Fruit fly (Drosophila melanogaster) whole organism, wandering third instar larva: ENCODE measurements around the gene CG44437.
A peak's percentile ranks its signal among the peaks of the same experiment; 100 is the strongest.

ENCODE experiments used
- Abd-B ChIP-seq: fragments of >200 bp; optimal IDR thresholded peaks from 2 replicates; lab custom pipeline; 2017; ENCODE audit warnings: missing biosample characterization, missing genetic modification characterization
- CG32264 ChIP-seq: fragments of 200-800 bp; sonication (Bioruptor generic); optimal IDR thresholded peaks from 2 replicates; lab custom pipeline; 2016; ENCODE audit warnings: missing biosample characterization, missing genetic modification characterization
- CG9705 ChIP-seq: fragments of 200-800 bp; sonication (Bioruptor generic); optimal IDR thresholded peaks from 2 replicates; lab custom pipeline; 2018; ENCODE audit warnings: missing biosample characterization, mild to moderate bottlenecking, missing genetic modification characterization
- CrebA ChIP-seq: fragments of 200-800 bp; sonication (Bioruptor generic); optimal IDR thresholded peaks from 2 replicates; lab custom pipeline; 2016; ENCODE audit warnings: missing biosample characterization, mild to moderate bottlenecking, missing genetic modification characterization, borderline replicate concordance
- Dfd ChIP-seq: fragments of >200 bp; optimal IDR thresholded peaks from 2 replicates; lab custom pipeline; 2017; ENCODE audit warnings: missing biosample characterization, missing genetic modification characterization
- Dif ChIP-seq: fragments of 200-275, 200-300 bp; sonication (Bioruptor generic); optimal IDR thresholded peaks from 2 replicates; lab custom pipeline; 2018; ENCODE audit warnings: missing biosample characterization, missing genetic modification characterization; ENCODE audit not compliant: partially characterized antibody
- GATAd ChIP-seq: sonication (Bioruptor generic); optimal IDR thresholded peaks from 2 replicates; lab custom pipeline; 2016; ENCODE audit warnings: missing biosample characterization, missing genetic modification characterization
- HLH106 ChIP-seq: fragments of 200-800 bp; optimal IDR thresholded peaks from 3 replicates; lab custom pipeline; 2019; ENCODE audit warnings: missing biosample characterization, mild to moderate bottlenecking, missing genetic modification characterization, moderate library complexity
- Hnf4 ChIP-seq: fragments of 200-800 bp; sonication (Bioruptor generic); optimal IDR thresholded peaks from 2 replicates; lab custom pipeline; 2016; ENCODE audit warnings: missing biosample characterization, mild to moderate bottlenecking, missing genetic modification characterization
- Hr78 ChIP-seq: fragments of >200 bp; optimal IDR thresholded peaks from 2 replicates; lab custom pipeline; 2017; ENCODE audit warnings: missing biosample characterization, missing genetic modification characterization
- Hr83 ChIP-seq: fragments of 200-300 bp; sonication (Bioruptor generic); optimal IDR thresholded peaks from 2 replicates; lab custom pipeline; 2016; ENCODE audit warnings: missing biosample characterization, mild to moderate bottlenecking, missing genetic modification characterization, moderate library complexity; ENCODE audit not compliant: poor library complexity, severe bottlenecking
- Jra ChIP-seq: sonication (Bioruptor generic); optimal IDR thresholded peaks from 2 replicates; lab custom pipeline; 2016; ENCODE audit warnings: missing biosample characterization, missing genetic modification characterization
- Mio ChIP-seq: sonication (Bioruptor generic); optimal IDR thresholded peaks from 2 replicates; lab custom pipeline; 2016; ENCODE audit warnings: missing biosample characterization, missing genetic modification characterization
- Myc ChIP-seq: fragments of >200 bp; optimal IDR thresholded peaks from 2 replicates; lab custom pipeline; 2017
- N ChIP-seq: fragments of >200 bp; optimal IDR thresholded peaks from 2 replicates; lab custom pipeline; 2018; ENCODE audit warnings: missing biosample characterization, missing external identifiers, missing genetic modification characterization
- OdsH ChIP-seq: fragments of 200-800 bp; sonication (Bioruptor generic); optimal IDR thresholded peaks from 2 replicates; lab custom pipeline; 2016; ENCODE audit warnings: missing biosample characterization, mild to moderate bottlenecking, missing genetic modification characterization
- Rel ChIP-seq, 2 experiments: fragments of 200-800 bp; sonication (Bioruptor generic) in 1 of 2; optimal IDR thresholded peaks; 2 replicates in 1 of 2; 3 replicates in 1 of 2; lab custom pipeline; 2016 to 2019; ENCODE audit warnings: mild to moderate bottlenecking in 2 of 2, missing biosample characterization in 2 of 2, missing genetic modification characterization in 2 of 2, moderate library complexity in 1 of 2
- Sp1 ChIP-seq: fragments of 200-800 bp; sonication (Bioruptor generic); optimal IDR thresholded peaks from 3 replicates; lab custom pipeline; 2019; ENCODE audit warnings: missing biosample characterization, mild to moderate bottlenecking, missing genetic modification characterization, moderate library complexity
- Vsx2 ChIP-seq: fragments of 200-300, 225-300 bp; sonication (Bioruptor generic); optimal IDR thresholded peaks from 2 replicates; lab custom pipeline; 2018; ENCODE audit warnings: missing biosample characterization, missing genetic modification characterization; ENCODE audit not compliant: partially characterized antibody
- br ChIP-seq: fragments of 200-800 bp; sonication (Bioruptor generic); optimal IDR thresholded peaks from 2 replicates; lab custom pipeline; 2016; ENCODE audit warnings: missing biosample characterization, missing genetic modification characterization
- brk ChIP-seq: fragments of 200-800 bp; sonication (Bioruptor generic); optimal IDR thresholded peaks from 2 replicates; lab custom pipeline; 2016; ENCODE audit warnings: missing biosample characterization, mild to moderate bottlenecking, missing genetic modification characterization
- dl ChIP-seq, 2 experiments: fragments of 175-275, 200-275 bp in 1 of 2; fragments of 200-275 bp in 1 of 2; sonication (Bioruptor generic); optimal IDR thresholded peaks; lab custom pipeline; 2018; ENCODE audit warnings: mild to moderate bottlenecking in 2 of 2, missing biosample characterization in 2 of 2, missing genetic modification characterization in 2 of 2, moderate library complexity in 2 of 2; ENCODE audit not compliant: partially characterized antibody in 2 of 2, insufficient read depth in 1 of 2
- dmrt93B ChIP-seq: fragments of 200-800 bp; sonication (Bioruptor generic); optimal IDR thresholded peaks from 2 replicates; lab custom pipeline; 2018; ENCODE audit warnings: missing biosample characterization, mild to moderate bottlenecking, missing genetic modification characterization
- dsf ChIP-seq: sonication (Bioruptor generic); optimal IDR thresholded peaks from 2 replicates; lab custom pipeline; 2016; ENCODE audit warnings: missing biosample characterization, missing genetic modification characterization, borderline replicate concordance
- ey ChIP-seq: fragments of 200-800 bp; sonication (Bioruptor generic); optimal IDR thresholded peaks from 2 replicates; lab custom pipeline; 2016; ENCODE audit warnings: missing biosample characterization, missing genetic modification characterization
- foxo ChIP-seq, 2 experiments: fragments of 200-800 bp; sonication (Bioruptor generic); optimal IDR thresholded peaks; 2 replicates in 1 of 2; 3 replicates in 1 of 2; lab custom pipeline; 2016 to 2017; ENCODE audit warnings: missing biosample characterization in 2 of 2, missing genetic modification characterization in 2 of 2
- fru ChIP-seq: fragments of 200-800 bp; sonication (Bioruptor generic); optimal IDR thresholded peaks from 3 replicates; lab custom pipeline; 2016; ENCODE audit warnings: missing biosample characterization, mild to moderate bottlenecking, missing genetic modification characterization
- h ChIP-seq: fragments of 200-800 bp; sonication (Bioruptor generic); optimal IDR thresholded peaks from 3 replicates; lab custom pipeline; 2016; ENCODE audit warnings: missing biosample characterization, mild to moderate bottlenecking, missing genetic modification characterization
- jim ChIP-seq: fragments of 175-275, 200-325 bp; sonication (Bioruptor generic); optimal IDR thresholded peaks from 2 replicates; lab custom pipeline; 2016; ENCODE audit warnings: missing biosample characterization, mild to moderate bottlenecking, missing genetic modification characterization
- lola ChIP-seq: fragments of >200 bp; optimal IDR thresholded peaks from 2 replicates; lab custom pipeline; 2017; ENCODE audit warnings: missing biosample characterization, missing genetic modification characterization
- pan ChIP-seq: fragments of >200 bp; optimal IDR thresholded peaks from 2 replicates; lab custom pipeline; 2017
- psq ChIP-seq: fragments of 200-800 bp; sonication (Bioruptor generic); optimal IDR thresholded peaks from 3 replicates; lab custom pipeline; 2017; ENCODE audit warnings: missing biosample characterization, mild to moderate bottlenecking, missing genetic modification characterization, moderate library complexity
- rgr ChIP-seq: fragments of 200-800 bp; sonication (Bioruptor generic); optimal IDR thresholded peaks from 3 replicates; lab custom pipeline; 2016; ENCODE audit warnings: missing biosample characterization, mild to moderate bottlenecking, missing genetic modification characterization
- sage ChIP-seq: fragments of 200-800 bp; sonication (Bioruptor generic); optimal IDR thresholded peaks from 2 replicates; lab custom pipeline; 2016; ENCODE audit warnings: missing biosample characterization, mild to moderate bottlenecking, missing genetic modification characterization
- sv ChIP-seq: fragments of 200-800 bp; sonication (Bioruptor generic); optimal IDR thresholded peaks from 3 replicates; lab custom pipeline; 2016; ENCODE audit warnings: missing biosample characterization, missing genetic modification characterization
- tai ChIP-seq: sonication (Bioruptor generic); optimal IDR thresholded peaks from 2 replicates; lab custom pipeline; 2016; ENCODE audit warnings: missing biosample characterization, missing genetic modification characterization
- usp ChIP-seq: fragments of >200 bp; optimal IDR thresholded peaks from 2 replicates; lab custom pipeline; 2017; ENCODE audit warnings: missing biosample characterization, missing genetic modification characterization
- woc ChIP-seq: sonication (Bioruptor generic); optimal IDR thresholded peaks from 2 replicates; lab custom pipeline; 2016; ENCODE audit warnings: missing biosample characterization, mild to moderate bottlenecking, missing genetic modification characterization

The CG44437 gene

DNA sequence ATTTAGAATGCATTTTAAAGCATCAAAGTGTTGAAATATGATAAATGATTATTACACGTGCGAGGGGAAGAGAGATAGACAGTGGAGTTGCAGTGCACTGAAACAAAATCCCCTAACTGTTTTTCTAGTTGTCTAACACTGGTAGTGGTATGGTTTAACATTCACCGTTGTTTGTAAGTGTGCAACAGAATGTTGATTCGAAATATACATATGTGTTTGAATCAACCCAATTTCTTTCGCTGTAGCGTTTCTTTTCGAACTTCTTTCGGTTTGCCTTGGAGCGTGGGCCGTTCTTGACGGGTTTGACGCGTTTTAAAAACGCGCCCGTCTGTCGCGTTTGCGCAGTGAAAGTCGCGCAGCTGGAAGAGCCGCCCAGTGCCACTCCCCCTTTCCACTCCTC, 19.2 kb upstream of the CG44437 start:
- TF ChIP-seq Myc (no peak), Jra (GFP tag; lab: Kevin White, UChicago) (no peak), Dif (GFP tag; lab: Kevin White, UChicago) (no peak), woc (GFP tag; lab: Kevin White, UChicago) (peak; percentile 22), Hnf4 (peak; percentile 14), usp (GFP tag; lab: Kevin White, UChicago) (no peak), Rel (GFP tag; optimal IDR thresholded peaks at IDR 0.05; lab: Kevin White, UChicago) (no peak), Rel (tag; optimal IDR thresholded peaks at IDR 0.05; lab: Kevin White, UChicago) (no peak), jim (GFP tag; lab: Kevin White, UChicago) (no peak), foxo (GFP tag; optimal IDR thresholded peaks at IDR 0.05; lab: Kevin White, UChicago) (peak in 1 of 2 experiments; percentile 41), CG9705 (no peak), Abd-B (GFP tag; lab: Kevin White, UChicago) (no peak), dsf (GFP tag; lab: Kevin White, UChicago) (no peak), Sp1 (GFP tag; lab: Kevin White, UChicago) (peak; percentile 1), dmrt93B (GFP tag; lab: Kevin White, UChicago) (no peak), Vsx2 (GFP tag; lab: Kevin White, UChicago) (no peak), h (GFP tag; lab: Kevin White, UChicago) (peak; percentile 53), brk (GFP tag; lab: Kevin White, UChicago) (no peak), br (GFP tag; lab: Kevin White, UChicago) (no peak), psq (GFP tag; lab: Kevin White, UChicago) (peak; percentile 26), Hr83 (no peak), N (GFP tag; lab: Kevin White, UChicago) (no peak), fru (GFP tag; lab: Kevin White, UChicago) (peak; percentile 59), pan (lab: Kevin White, UChicago) (no peak), ey (peak; percentile 39), tai (GFP tag; lab: Kevin White, UChicago) (no peak), sv (GFP tag; lab: Kevin White, UChicago) (no peak), sage (no peak), CG32264 (no peak), Hr78 (GFP tag; lab: Kevin White, UChicago) (no peak), Mio (no peak), Dfd (GFP tag; lab: Kevin White, UChicago) (no peak), lola (GFP tag; lab: Kevin White, UChicago) (no peak), rgr (GFP tag; lab: Kevin White, UChicago) (peak; percentile 20), OdsH (no peak), CrebA (GFP tag; lab: Kevin White, UChicago) (no peak), dl (GFP tag; optimal IDR thresholded peaks at IDR 0.05; lab: Kevin White, UChicago; ENCODE audit: insufficient read depth in 1 of 2, partially characterized antibody in 2 of 2) (no peak), GATAd (no peak), HLH106 (tag; lab: Kevin White, UChicago) (peak; percentile 36)

DNA sequence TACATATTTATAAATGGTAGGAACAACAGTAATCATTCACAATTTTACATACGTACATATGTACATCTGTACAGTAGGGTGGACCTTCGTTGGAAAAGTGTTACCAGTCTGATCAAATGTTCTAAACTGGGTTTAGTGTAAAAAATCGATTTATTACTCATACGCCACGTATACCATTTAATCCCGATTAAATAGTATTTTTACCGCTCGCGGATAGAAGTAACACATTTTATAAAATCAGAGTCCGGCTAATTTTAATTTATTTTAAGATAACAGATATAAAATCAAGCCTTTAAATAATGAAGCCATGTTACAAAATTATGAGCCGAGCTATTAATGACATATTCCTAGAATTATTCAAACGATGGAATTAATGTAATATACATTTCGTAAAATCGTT, 18.4 kb upstream of the CG44437 start:
- peak in 1 of 2 experiments; percentile 9 for TF ChIP-seq foxo (GFP tag; optimal IDR thresholded peaks at IDR 0.05; lab: Kevin White, UChicago)
- TF ChIP-seq usp (GFP tag; lab: Kevin White, UChicago): no peak
- TF ChIP-seq Dfd (GFP tag; lab: Kevin White, UChicago): no peak
- TF ChIP-seq rgr (GFP tag; lab: Kevin White, UChicago): no peak
- TF ChIP-seq ey: no peak
- no peak for TF ChIP-seq dl (GFP tag; optimal IDR thresholded peaks at IDR 0.05; lab: Kevin White, UChicago; ENCODE audit: insufficient read depth in 1 of 2, partially characterized antibody in 2 of 2)
- no peak for TF ChIP-seq dmrt93B (GFP tag; lab: Kevin White, UChicago)
- TF ChIP-seq Rel (GFP tag; optimal IDR thresholded peaks at IDR 0.05; lab: Kevin White, UChicago): no peak
- no peak for TF ChIP-seq Rel (tag; optimal IDR thresholded peaks at IDR 0.05; lab: Kevin White, UChicago)
- peak; percentile 28 for TF ChIP-seq HLH106 (tag; lab: Kevin White, UChicago)
- no peak for TF ChIP-seq Vsx2 (GFP tag; lab: Kevin White, UChicago)
- TF ChIP-seq brk (GFP tag; lab: Kevin White, UChicago): no peak
- TF ChIP-seq Sp1 (GFP tag; lab: Kevin White, UChicago): peak; percentile 17
- no peak for TF ChIP-seq Hnf4
- TF ChIP-seq Mio: no peak
